Worm (Caenorhabditis elegans) whole organism, mixed stage, embryonic: ENCODE measurements around the gene C01C4.3.

Source experiments
- lin-13 ChIP-seq: fragments of 150-350 bp; optimal IDR thresholded peaks from 2 replicates; lab custom pipeline; 2014; ENCODE audit warnings: missing biosample characterization, missing genetic modification characterization
- mab-5 ChIP-seq: fragments of 150-350 bp; optimal IDR thresholded peaks from 2 replicates; lab custom pipeline; 2014; ENCODE audit warnings: missing biosample characterization, missing genetic modification characterization
- mep-1 ChIP-seq: fragments of 150-350 bp; optimal IDR thresholded peaks from 2 replicates; lab custom pipeline; 2017; ENCODE audit warnings: missing biosample characterization, missing genetic modification reagents, missing genetic modification characterization, inconsistent platforms
- mls-2 ChIP-seq: sonication (generic microtip); optimal IDR thresholded peaks from 2 replicates; lab custom pipeline; 2016; ENCODE audit warnings: mild to moderate bottlenecking, missing genetic modification characterization, moderate library complexity, missing compliant biosample characterization
- nhr-12 ChIP-seq: fragments of 150-350 bp; optimal IDR thresholded peaks from 2 replicates; lab custom pipeline; 2014; ENCODE audit warnings: missing biosample characterization, missing genetic modification characterization
- nhr-76 ChIP-seq: sonication (generic microtip); optimal IDR thresholded peaks from 2 replicates; lab custom pipeline; 2017; ENCODE audit warnings: missing biosample characterization, missing genetic modification characterization
- snpc-4 ChIP-seq: fragments of 150-350 bp; optimal IDR thresholded peaks from 2 replicates; lab custom pipeline; 2014; ENCODE audit warnings: missing biosample characterization, missing genetic modification characterization
- unc-39 ChIP-seq: fragments of 150-350 bp; optimal IDR thresholded peaks from 2 replicates; lab custom pipeline; 2014; ENCODE audit warnings: missing biosample characterization, missing genetic modification characterization
- unc-62 ChIP-seq: fragments of 150-350 bp; optimal IDR thresholded peaks from 2 replicates; lab custom pipeline; 2014; ENCODE audit warnings: missing biosample characterization, missing genetic modification reagents, missing genetic modification characterization

DNA sequence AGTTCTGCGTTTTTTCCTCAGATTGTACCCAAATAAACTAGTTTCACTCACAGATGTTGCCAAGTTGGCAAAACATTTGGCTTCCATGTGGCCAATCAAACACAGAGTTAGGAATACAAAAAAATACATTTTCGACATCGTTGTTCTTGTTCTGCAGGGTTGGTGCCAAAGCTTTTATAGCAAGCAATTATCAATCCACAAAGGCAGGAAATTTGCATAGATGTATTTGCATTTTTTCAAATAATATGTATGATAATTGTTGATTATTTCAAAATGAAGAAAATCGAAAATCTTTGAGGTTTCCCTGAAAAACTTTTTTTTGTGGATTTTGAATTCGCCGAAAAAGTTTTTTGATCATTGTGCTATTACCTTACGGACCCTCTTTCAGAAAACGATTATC lies 65.7 kb downstream of the C01C4.3 start, which contains the start of gene T14G12.11:
- TF ChIP-seq mls-2 (no peak), nhr-12 (tag; lab: Kevin White, UChicago) (no peak), unc-62 (GFP tag; lab: Kevin White, UChicago) (no peak), mep-1 (tag; lab: Kevin White, UChicago) (no peak), lin-13 (no peak), snpc-4 (no peak), unc-39 (tag; lab: Kevin White, UChicago) (no peak), mab-5 (tag; lab: Kevin White, UChicago) (no peak), nhr-76 (tag; lab: Kevin White, UChicago) (no peak)
